Fruit fly (Drosophila melanogaster) whole organism, wandering third instar larva: ENCODE data around the gene CG9672.

Source experiments
- Abd-B ChIP-seq: fragments of >200 bp; optimal IDR thresholded peaks from 2 replicates; lab custom pipeline; 2017; ENCODE audit warnings: missing biosample characterization, missing genetic modification characterization
- CG32264 ChIP-seq: fragments of 200-800 bp; sonication (Bioruptor generic); optimal IDR thresholded peaks from 2 replicates; lab custom pipeline; 2016; ENCODE audit warnings: missing biosample characterization, missing genetic modification characterization
- Dif ChIP-seq: fragments of 200-275, 200-300 bp; sonication (Bioruptor generic); optimal IDR thresholded peaks from 2 replicates; lab custom pipeline; 2018; ENCODE audit warnings: missing biosample characterization, missing genetic modification characterization; ENCODE audit not compliant: partially characterized antibody
- Hr78 ChIP-seq: fragments of >200 bp; optimal IDR thresholded peaks from 2 replicates; lab custom pipeline; 2017; ENCODE audit warnings: missing biosample characterization, missing genetic modification characterization
- fru ChIP-seq: fragments of 200-800 bp; sonication (Bioruptor generic); optimal IDR thresholded peaks from 3 replicates; lab custom pipeline; 2016; ENCODE audit warnings: missing biosample characterization, mild to moderate bottlenecking, missing genetic modification characterization
- jim ChIP-seq: fragments of 175-275, 200-325 bp; sonication (Bioruptor generic); optimal IDR thresholded peaks from 2 replicates; lab custom pipeline; 2016; ENCODE audit warnings: missing biosample characterization, mild to moderate bottlenecking, missing genetic modification characterization

- TF ChIP-seq Dif (GFP tag; lab: Kevin White, UChicago) (no peak), CG32264 (GFP tag; lab: Kevin White, UChicago) (no peak), Abd-B (GFP tag; lab: Kevin White, UChicago) (no peak), Hr78 (GFP tag; lab: Kevin White, UChicago) (no peak), fru (GFP tag; lab: Kevin White, UChicago) (no peak), jim (GFP tag; lab: Kevin White, UChicago) (no peak)
These were observed 17.3 kb downstream of the CG9672 start for dm6 chrX:16689339-16689738.
